Worm (Caenorhabditis elegans): ENCODE data around the gene nspc-4.

nspc-4 gene

ce11 chrX:8569159-8569558 lies 31.0 kb upstream of the nspc-4 start:
- TF ChIP-seq hmg-4 (GFP tag; optimal IDR thresholded peaks at IDR 0.05): peak; percentile 67
- no peak for TF ChIP-seq sea-1 (GFP tag; conservative IDR thresholded peaks at IDR 0.05)

- TF ChIP-seq hmbx-1 (tag; optimal IDR thresholded peaks at IDR 0.05): no peak
- peak; percentile 3 for TF ChIP-seq hmg-4 (GFP tag; optimal IDR thresholded peaks at IDR 0.05)
- no peak for TF ChIP-seq ceh-36 (tag; optimal IDR thresholded peaks at IDR 0.05)
Measured at ce11 chrX:8568423-8568903, 30.3 kb upstream of the nspc-4 start.

ce11 chrX:8567823-8568314 lies 29.7 kb upstream of the nspc-4 start:
- no peak for TF ChIP-seq ceh-13 (GFP tag; optimal IDR thresholded peaks at IDR 0.05)
- TF ChIP-seq sea-1 (GFP tag; conservative IDR thresholded peaks at IDR 0.05): no peak

ce11 chrX:8567166-8567565 lies 29.0 kb upstream of the nspc-4 start:
- TF ChIP-seq tbx-11 (GFP tag; IDR thresholded peaks at IDR 0.05): no peak
- TF ChIP-seq ets-7 (tag; optimal IDR thresholded peaks at IDR 0.05): no peak
- no peak for TF ChIP-seq ama-1 (optimal IDR thresholded peaks at IDR 0.05)
- TF ChIP-seq tbx-37 (GFP tag; conservative IDR thresholded peaks at IDR 0.05): no peak

ce11 chrX:8566521-8567032 lies 28.4 kb upstream of the nspc-4 start:
- no peak for TF ChIP-seq tbx-11 (GFP tag; IDR thresholded peaks at IDR 0.05)
- no peak for TF ChIP-seq aly-1 (tag; optimal IDR thresholded peaks at IDR 0.05)
- TF ChIP-seq hnd-1 (tag; optimal IDR thresholded peaks at IDR 0.05): no peak
- no peak for TF ChIP-seq ceh-13 (GFP tag; optimal IDR thresholded peaks at IDR 0.05)
- no peak for TF ChIP-seq scrt-1 (GFP tag; IDR thresholded peaks at IDR 0.05)
- TF ChIP-seq ets-7 (tag; optimal IDR thresholded peaks at IDR 0.05): no peak
- TF ChIP-seq B0310.2 (tag; optimal IDR thresholded peaks at IDR 0.05): no peak
- TF ChIP-seq sea-1 (GFP tag; conservative IDR thresholded peaks at IDR 0.05): no peak
- TF ChIP-seq tbx-37 (GFP tag; conservative IDR thresholded peaks at IDR 0.05): no peak
- no peak for TF ChIP-seq tra-4 (tag; optimal IDR thresholded peaks at IDR 0.05)
- no peak for TF ChIP-seq hmbx-1 (tag; optimal IDR thresholded peaks at IDR 0.05)
- TF ChIP-seq ceh-36 (tag; optimal IDR thresholded peaks at IDR 0.05): no peak
- TF ChIP-seq hmg-4 (GFP tag; optimal IDR thresholded peaks at IDR 0.05): no peak
- TF ChIP-seq ama-1 (optimal IDR thresholded peaks at IDR 0.05): no peak
- no peak for TF ChIP-seq flt-1 (GFP tag; IDR thresholded peaks at IDR 0.05)
- TF ChIP-seq pes-1 (GFP tag; IDR thresholded peaks at IDR 0.05): no peak
- TF ChIP-seq F13C5.2 (tag; optimal IDR thresholded peaks at IDR 0.05): no peak

- no peak for TF ChIP-seq ets-7 (tag; optimal IDR thresholded peaks at IDR 0.05)
- TF ChIP-seq aly-1 (tag; optimal IDR thresholded peaks at IDR 0.05): no peak
- TF ChIP-seq ceh-36 (tag; optimal IDR thresholded peaks at IDR 0.05): no peak
- TF ChIP-seq hnd-1 (tag; optimal IDR thresholded peaks at IDR 0.05): no peak
- TF ChIP-seq F13C5.2 (tag; optimal IDR thresholded peaks at IDR 0.05): peak; percentile 21
- peak; percentile 59 for TF ChIP-seq hmg-4 (GFP tag; optimal IDR thresholded peaks at IDR 0.05)
Measured at ce11 chrX:8565810-8566416, 27.8 kb upstream of the nspc-4 start.

- TF ChIP-seq tbx-11 (GFP tag; IDR thresholded peaks at IDR 0.05): no peak
- TF ChIP-seq ets-7 (tag; optimal IDR thresholded peaks at IDR 0.05): no peak
- no peak for TF ChIP-seq F13C5.2 (tag; optimal IDR thresholded peaks at IDR 0.05)
- no peak for TF ChIP-seq B0310.2 (tag; optimal IDR thresholded peaks at IDR 0.05)
- TF ChIP-seq ceh-13 (GFP tag; optimal IDR thresholded peaks at IDR 0.05): no peak
- no peak for TF ChIP-seq tbx-37 (GFP tag; conservative IDR thresholded peaks at IDR 0.05)
- no peak for TF ChIP-seq flt-1 (GFP tag; IDR thresholded peaks at IDR 0.05)
- no peak for TF ChIP-seq ceh-36 (tag; optimal IDR thresholded peaks at IDR 0.05)
- TF ChIP-seq hnd-1 (tag; optimal IDR thresholded peaks at IDR 0.05): no peak
- no peak for TF ChIP-seq tra-4 (tag; optimal IDR thresholded peaks at IDR 0.05)
- no peak for TF ChIP-seq scrt-1 (GFP tag; IDR thresholded peaks at IDR 0.05)
- no peak for TF ChIP-seq aly-1 (tag; optimal IDR thresholded peaks at IDR 0.05)
- no peak for TF ChIP-seq hmg-4 (GFP tag; optimal IDR thresholded peaks at IDR 0.05)
- TF ChIP-seq sea-1 (GFP tag; conservative IDR thresholded peaks at IDR 0.05): no peak
- TF ChIP-seq pes-1 (GFP tag; IDR thresholded peaks at IDR 0.05): no peak
Measured at ce11 chrX:8564451-8564795, 26.3 kb upstream of the nspc-4 start.

ce11 chrX:8563663-8564450 lies 25.7 kb upstream of the nspc-4 start:
- TF ChIP-seq F13C5.2 (tag; optimal IDR thresholded peaks at IDR 0.05) (no peak), scrt-1 (GFP tag; IDR thresholded peaks at IDR 0.05) (no peak), tra-4 (tag; optimal IDR thresholded peaks at IDR 0.05) (no peak), tbx-37 (GFP tag; conservative IDR thresholded peaks at IDR 0.05) (no peak), ceh-13 (GFP tag; optimal IDR thresholded peaks at IDR 0.05) (no peak), hmbx-1 (tag; optimal IDR thresholded peaks at IDR 0.05) (no peak), ets-7 (tag; optimal IDR thresholded peaks at IDR 0.05) (no peak), ama-1 (optimal IDR thresholded peaks at IDR 0.05) (no peak), aly-1 (tag; optimal IDR thresholded peaks at IDR 0.05) (no peak), pes-1 (GFP tag; IDR thresholded peaks at IDR 0.05) (no peak), ceh-36 (tag; optimal IDR thresholded peaks at IDR 0.05) (no peak), sea-1 (GFP tag; conservative IDR thresholded peaks at IDR 0.05) (no peak), B0310.2 (tag; optimal IDR thresholded peaks at IDR 0.05) (no peak), tbx-11 (GFP tag; IDR thresholded peaks at IDR 0.05) (no peak), flt-1 (GFP tag; IDR thresholded peaks at IDR 0.05) (no peak)
